Fruit fly (Drosophila melanogaster) Kc167 (cell line): ENCODE data around the gene CG17104.

Source experiments
- Myc ChIP-seq: fragments of >200 bp; optimal IDR thresholded peaks from 2 replicates; lab custom pipeline; 2017; ENCODE audit warnings: missing external identifiers
- Sin3A ChIP-seq: fragments of >200 bp; optimal IDR thresholded peaks from 2 replicates; lab custom pipeline; 2018; ENCODE audit warnings: missing external identifiers
- h ChIP-seq: fragments of >200 bp; optimal IDR thresholded peaks from 3 replicates; lab custom pipeline; 2018; ENCODE audit warnings: missing external identifiers
- insv ChIP-seq: fragments of >200 bp; optimal IDR thresholded peaks from 3 replicates; lab custom pipeline; 2018; ENCODE audit warnings: missing external identifiers
- psq ChIP-seq: fragments of >200 bp; optimal IDR thresholded peaks from 2 replicates; lab custom pipeline; 2017; ENCODE audit warnings: missing external identifiers
- ttk ChIP-seq: sonication (Bioruptor generic); optimal IDR thresholded peaks from 2 replicates; lab custom pipeline; 2017; ENCODE audit warnings: missing external identifiers

Gene CG17104

dm6 chr2L:10687009-10687793 lies 10.2 kb downstream of the CG17104 start, which contains the start of gene CG7296:
Gene CG7296 (minus strand): TSS chr2L:10687066.
- TF ChIP-seq Myc (lab: Kevin White, UChicago), result no peak
- TF ChIP-seq h (lab: Kevin White, UChicago), result no peak
- no peak for TF ChIP-seq insv (lab: Kevin White, UChicago)
- TF ChIP-seq Sin3A, result no peak
- no peak for TF ChIP-seq psq (lab: Kevin White, UChicago)
- no peak for TF ChIP-seq ttk (lab: Kevin White, UChicago)

DNA sequence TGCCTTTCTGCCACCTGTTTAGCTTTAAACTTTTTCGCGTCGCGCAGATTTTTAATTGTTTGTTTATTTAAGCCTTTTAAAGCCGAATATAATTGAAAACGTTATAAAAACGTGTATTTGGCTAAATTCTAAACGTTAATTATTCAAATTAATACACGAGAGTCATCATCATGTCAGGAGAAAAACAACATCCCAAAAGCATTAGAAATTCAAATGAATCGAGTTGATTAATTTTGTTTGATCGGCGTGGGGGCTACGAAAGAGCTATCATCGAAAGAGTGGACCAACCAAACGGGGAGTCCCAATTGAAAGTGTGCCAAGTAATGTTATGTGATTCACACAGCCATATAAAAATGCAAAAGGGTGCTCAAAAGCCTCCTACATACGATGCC lies 10.8 kb downstream of the CG17104 start:
- TF ChIP-seq insv (lab: Kevin White, UChicago), result no peak
- no peak for TF ChIP-seq Myc (lab: Kevin White, UChicago)

- TF ChIP-seq psq (lab: Kevin White, UChicago) (no peak), insv (lab: Kevin White, UChicago) (no peak), h (lab: Kevin White, UChicago) (no peak), ttk (lab: Kevin White, UChicago) (no peak)
These were observed 11.8 kb downstream of the CG17104 start for dm6 chr2L:10688764-10689163.

DNA sequence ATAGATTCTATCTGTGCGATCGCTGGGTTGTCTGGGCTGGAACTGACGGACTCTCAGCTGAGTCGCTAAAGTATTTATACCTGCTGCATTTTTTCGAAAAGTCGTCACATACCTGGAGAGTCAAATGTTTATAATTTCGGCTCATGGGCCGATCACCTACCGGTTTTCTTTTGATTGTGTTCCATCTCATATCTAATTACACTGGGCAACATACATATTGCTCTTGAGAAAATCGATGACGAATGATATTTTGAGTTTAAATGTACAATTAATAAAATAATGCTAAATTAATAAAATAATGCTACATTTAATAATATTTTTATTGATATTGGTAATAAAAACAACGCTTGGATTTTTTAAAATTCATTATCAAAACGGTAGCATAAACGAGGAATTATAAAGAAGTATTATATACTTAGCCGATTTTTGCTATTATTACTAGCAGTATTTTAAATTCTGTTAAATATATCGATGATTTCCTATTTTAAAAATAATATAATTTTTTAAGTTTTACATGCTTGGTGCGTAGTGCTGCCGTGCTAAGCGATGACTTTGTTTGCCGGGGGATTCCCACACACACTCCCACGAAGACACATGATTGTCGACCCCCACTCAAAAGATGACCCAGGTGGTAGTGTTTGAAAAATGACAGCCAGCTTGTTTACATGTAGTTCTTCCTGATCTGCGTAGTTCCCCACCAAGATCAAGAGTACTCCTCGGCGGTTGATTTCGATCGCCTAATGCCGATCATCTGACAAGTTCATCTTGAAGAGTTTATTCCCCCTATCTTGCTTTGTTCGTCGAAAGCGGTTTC lies 12.4 kb downstream of the CG17104 start, which contains the start of gene CG7294:
TSS of gene CG7294 (minus strand) at position 51 of the 814 bp plus-strand sequence.
- no peak for TF ChIP-seq psq (lab: Kevin White, UChicago)
- TF ChIP-seq insv (lab: Kevin White, UChicago), result no peak
- TF ChIP-seq h (lab: Kevin White, UChicago), result no peak
- TF ChIP-seq Myc (lab: Kevin White, UChicago), result no peak
- TF ChIP-seq Sin3A, result no peak
- no peak for TF ChIP-seq ttk (lab: Kevin White, UChicago)

DNA sequence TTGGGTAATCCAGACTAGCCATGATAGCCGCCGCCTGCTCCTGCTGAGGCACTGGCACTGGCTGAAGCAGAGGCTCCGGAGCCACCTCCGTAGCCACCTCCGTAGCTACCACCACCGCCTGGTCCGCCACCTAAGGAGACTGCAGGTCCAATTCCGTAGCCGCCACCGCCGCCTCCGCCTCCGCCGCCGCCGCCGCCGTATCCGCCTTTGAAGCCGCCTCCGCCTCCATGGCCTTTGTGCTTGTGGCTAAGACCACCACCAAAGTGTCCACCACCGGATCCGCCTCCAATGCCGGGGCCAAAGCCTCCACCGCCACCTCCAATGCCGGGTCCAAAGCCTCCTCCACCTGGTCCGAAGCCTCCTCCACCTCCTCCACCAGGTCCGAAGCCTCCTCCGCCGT lies 16.0 kb downstream of the CG17104 start:
- TF ChIP-seq insv (lab: Kevin White, UChicago) (no peak), psq (lab: Kevin White, UChicago) (no peak), Myc (lab: Kevin White, UChicago) (no peak), h (lab: Kevin White, UChicago) (no peak), ttk (lab: Kevin White, UChicago) (no peak), Sin3A (no peak)

- TF ChIP-seq psq (lab: Kevin White, UChicago) (no peak), Myc (lab: Kevin White, UChicago) (no peak)
These were observed 17.1 kb downstream of the CG17104 start, which contains the start of gene CG17108 for dm6 chr2L:10694053-10694618. Gene CG17108 (minus strand): TSS chr2L:10694103.

dm6 chr2L:10697992-10698391 lies 21.0 kb downstream of the CG17104 start, which contains the start of gene CG7300:
Gene CG7300 (minus strand): TSS chr2L:10698043.
- no peak for TF ChIP-seq insv (lab: Kevin White, UChicago)
- no peak for TF ChIP-seq psq (lab: Kevin White, UChicago)
- TF ChIP-seq ttk (lab: Kevin White, UChicago), result no peak
- TF ChIP-seq h (lab: Kevin White, UChicago), result no peak
- no peak for TF ChIP-seq Myc (lab: Kevin White, UChicago)
- no peak for TF ChIP-seq Sin3A

DNA sequence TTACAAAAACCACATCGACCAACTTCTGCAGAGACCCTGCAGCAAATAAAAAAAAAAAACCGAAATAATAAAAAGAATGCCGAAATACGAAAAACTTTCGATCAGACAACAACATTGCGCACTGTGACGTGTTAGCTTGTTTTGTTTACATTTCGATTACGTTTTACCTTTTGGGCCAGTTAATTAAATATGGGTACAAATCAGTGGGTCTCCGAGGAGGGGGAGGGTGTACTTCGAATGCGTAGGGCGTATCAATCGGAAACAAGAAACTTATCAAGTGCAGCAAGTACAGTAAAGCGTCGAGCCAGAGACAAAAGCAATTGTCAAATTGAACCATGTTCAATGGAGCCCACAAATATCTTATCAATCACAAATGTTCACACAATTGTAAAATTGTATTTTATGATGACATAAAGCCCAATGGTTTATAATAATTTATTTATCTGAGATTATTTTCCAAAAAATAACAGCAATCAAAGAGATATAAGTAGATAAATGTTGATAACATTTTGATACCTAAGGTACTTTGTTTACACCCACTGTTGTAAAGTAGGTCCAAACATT lies 24.6 kb downstream of the CG17104 start, which contains the start of gene Lip1:
TSS of gene Lip1 (minus strand) at position 46 of the 564 bp plus-strand sequence.
- no peak for TF ChIP-seq h (lab: Kevin White, UChicago)
- no peak for TF ChIP-seq Myc (lab: Kevin White, UChicago)
- no peak for TF ChIP-seq ttk (lab: Kevin White, UChicago)

DNA sequence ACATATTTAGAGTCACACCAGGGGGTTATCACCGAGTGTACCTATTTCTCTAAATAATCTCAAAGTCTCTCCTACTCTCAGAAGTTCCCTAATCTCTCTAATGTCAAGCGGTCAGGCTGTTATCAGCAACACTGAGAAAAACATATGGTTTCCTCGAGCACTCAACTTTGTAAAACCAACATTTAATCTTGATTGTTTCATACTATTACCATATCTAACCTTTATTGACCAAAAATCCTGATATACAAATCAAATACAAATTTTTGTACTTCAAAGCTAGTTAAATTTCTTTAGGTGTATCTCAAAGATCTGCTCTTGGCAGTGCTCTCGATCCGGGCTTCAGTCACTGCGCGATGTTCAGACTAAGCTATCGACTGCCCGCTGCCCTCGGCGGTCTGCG lies 26.3 kb downstream of the CG17104 start, which contains the start of gene CG6415:
TSS of gene CG6415 (plus strand) at position 341 of the 400 bp plus-strand sequence.
- TF ChIP-seq Sin3A (no peak), psq (lab: Kevin White, UChicago) (no peak), Myc (lab: Kevin White, UChicago) (no peak)

dm6 chr2L:10704425-10704824 lies 27.4 kb downstream of the CG17104 start:
- no peak for TF ChIP-seq h (lab: Kevin White, UChicago)
- TF ChIP-seq psq (lab: Kevin White, UChicago), result no peak
- TF ChIP-seq ttk (lab: Kevin White, UChicago), result no peak
- TF ChIP-seq Myc (lab: Kevin White, UChicago), result no peak
- no peak for TF ChIP-seq insv (lab: Kevin White, UChicago)
- no peak for TF ChIP-seq Sin3A

DNA sequence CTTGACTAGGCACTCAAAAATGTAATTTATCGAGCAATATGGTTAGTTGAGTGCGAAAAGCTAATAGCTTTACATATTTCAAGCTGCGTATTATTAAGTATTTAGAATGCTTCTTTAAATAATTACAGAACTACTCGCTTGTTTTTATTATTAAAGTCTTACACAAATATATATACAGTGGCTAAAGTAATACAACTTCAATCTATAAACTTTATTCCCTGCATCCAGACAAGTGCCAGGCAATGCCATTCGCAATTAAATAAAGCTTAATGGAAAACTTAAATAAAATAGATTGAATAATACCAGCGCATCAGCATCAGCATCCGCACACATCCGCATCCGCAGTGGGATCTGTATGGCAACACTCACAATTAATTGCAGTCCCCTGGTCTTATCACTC lies 29.3 kb downstream of the CG17104 start:
- TF ChIP-seq insv (lab: Kevin White, UChicago), result no peak
- TF ChIP-seq ttk (lab: Kevin White, UChicago), result no peak
- TF ChIP-seq Sin3A, result no peak
- TF ChIP-seq h (lab: Kevin White, UChicago), result no peak
- no peak for TF ChIP-seq psq (lab: Kevin White, UChicago)
- no peak for TF ChIP-seq Myc (lab: Kevin White, UChicago)
